Worm (Caenorhabditis elegans) whole organism, L3 larva: ENCODE results near the gene T16G12.13.
"Not testable (repeated sequence)": the region's sequence is repeated elsewhere in the genome, so short reads cannot be mapped to it uniquely, and the experiment has no call there.

ENCODE experiments used
- ZK546.5 ChIP-seq: sonication (generic microtip); optimal IDR thresholded peaks from 2 replicates; lab custom pipeline; 2017; ENCODE audit warnings: missing biosample characterization, missing genetic modification characterization
- ceh-16 ChIP-seq: sonication (generic microtip); optimal IDR thresholded peaks from 2 replicates; lab custom pipeline; 2017; ENCODE audit warnings: missing biosample characterization, missing genetic modification characterization
- ceh-9 ChIP-seq: sonication (generic microtip); optimal IDR thresholded peaks from 2 replicates; lab custom pipeline; 2018; ENCODE audit warnings: missing biosample characterization, missing genetic modification characterization
- daf-12 ChIP-seq: fragments of 150-350 bp; optimal IDR thresholded peaks from 2 replicates; lab custom pipeline; 2014; ENCODE audit warnings: missing biosample characterization, missing genetic modification reagents, missing genetic modification characterization
- egl-27 ChIP-seq: sonication (generic microtip); optimal IDR thresholded peaks from 4 replicates; lab custom pipeline; 2017; ENCODE audit warnings: missing biosample characterization, missing genetic modification reagents, missing genetic modification characterization
- egl-5 ChIP-seq: fragments of 150-350 bp; optimal IDR thresholded peaks from 2 replicates; lab custom pipeline; 2017; ENCODE audit warnings: missing biosample characterization, missing genetic modification reagents, missing genetic modification characterization, inconsistent platforms
- elt-2 ChIP-seq: sonication (generic microtip); optimal IDR thresholded peaks from 2 replicates; lab custom pipeline; 2016; ENCODE audit warnings: missing genetic modification reagents, mild to moderate bottlenecking, missing genetic modification characterization, missing compliant biosample characterization
- elt-3 ChIP-seq, 3 experiments: fragments of 150-350 bp in 1 of 3; sonication (generic microtip) in 2 of 3; optimal IDR thresholded peaks; 2 replicates in 2 of 3; 4 replicates in 1 of 3; lab custom pipeline; 2014 to 2017; ENCODE audit warnings: missing biosample characterization in 3 of 3, missing genetic modification characterization in 3 of 3
- eor-1 ChIP-seq, 2 experiments: fragments of 150-350 bp; optimal IDR thresholded peaks; 2 replicates each; lab custom pipeline; 2014 to 2018; ENCODE audit warnings: missing biosample characterization in 2 of 2, missing genetic modification characterization in 2 of 2
- fkh-10 ChIP-seq: sonication (generic microtip); optimal IDR thresholded peaks from 2 replicates; lab custom pipeline; 2017; ENCODE audit warnings: missing biosample characterization, missing genetic modification reagents, missing genetic modification characterization
- fos-1 ChIP-seq: fragments of 150-350 bp; optimal IDR thresholded peaks from 2 replicates; lab custom pipeline; 2014; ENCODE audit warnings: missing biosample characterization, missing genetic modification characterization
- jun-1 ChIP-seq: fragments of 150-350 bp; optimal IDR thresholded peaks from 2 replicates; lab custom pipeline; 2014; ENCODE audit warnings: missing biosample characterization, missing genetic modification reagents, missing genetic modification characterization
- lin-39 ChIP-seq: fragments of 150-350 bp; optimal IDR thresholded peaks from 2 replicates; lab custom pipeline; 2018; ENCODE audit warnings: missing biosample characterization, missing genetic modification reagents, missing genetic modification characterization
- lsy-12 ChIP-seq: sonication (generic microtip); optimal IDR thresholded peaks from 2 replicates; lab custom pipeline; 2016; ENCODE audit warnings: mild to moderate bottlenecking, missing genetic modification characterization, missing compliant biosample characterization
- nfya-1 ChIP-seq: sonication (generic microtip); optimal IDR thresholded peaks from 2 replicates; lab custom pipeline; 2017; ENCODE audit warnings: missing genetic modification characterization, mild to moderate bottlenecking, missing compliant biosample characterization, antibody characterized with exemption, moderate library complexity; ENCODE audit not compliant: insufficient read depth
- nhr-11 ChIP-seq: fragments of 150-350 bp; optimal IDR thresholded peaks from 2 replicates; lab custom pipeline; 2014; ENCODE audit warnings: missing biosample characterization, missing genetic modification characterization
- nhr-237 ChIP-seq: fragments of 150-350 bp; optimal IDR thresholded peaks from 2 replicates; lab custom pipeline; 2014; ENCODE audit warnings: missing biosample characterization, missing genetic modification characterization
- nhr-43 ChIP-seq: sonication (generic microtip); optimal IDR thresholded peaks from 2 replicates; lab custom pipeline; 2016; ENCODE audit warnings: mild to moderate bottlenecking, missing genetic modification characterization, missing compliant biosample characterization; ENCODE audit not compliant: poor library complexity, severe bottlenecking
- nhr-76 ChIP-seq: fragments of 150-350 bp; sonication (generic microtip); optimal IDR thresholded peaks from 5 replicates; lab custom pipeline; 2014; ENCODE audit warnings: missing biosample characterization, missing genetic modification characterization
- nhr-77 ChIP-seq: fragments of 150-350 bp; optimal IDR thresholded peaks from 2 replicates; lab custom pipeline; 2014; ENCODE audit warnings: missing biosample characterization, missing genetic modification characterization
- pqm-1 ChIP-seq: fragments of 150-350 bp; optimal IDR thresholded peaks from 2 replicates; lab custom pipeline; 2017; ENCODE audit warnings: missing biosample characterization, missing genetic modification characterization, inconsistent platforms
- sea-2 ChIP-seq: fragments of 150-350 bp; sonication (generic microtip); optimal IDR thresholded peaks from 4 replicates; lab custom pipeline; 2014; ENCODE audit warnings: missing biosample characterization, missing genetic modification reagents, missing genetic modification characterization
- skn-1 ChIP-seq: fragments of 150-350 bp; optimal IDR thresholded peaks from 2 replicates; lab custom pipeline; 2014; ENCODE audit warnings: missing biosample characterization, missing genetic modification characterization
- unc-62 ChIP-seq: fragments of 150-350 bp; sonication (generic microtip); optimal IDR thresholded peaks from 4 replicates; lab custom pipeline; 2014; ENCODE audit warnings: missing biosample characterization, missing genetic modification reagents, missing genetic modification characterization
- zag-1 ChIP-seq: fragments of 150-350 bp; optimal IDR thresholded peaks from 2 replicates; lab custom pipeline; 2014; ENCODE audit warnings: missing biosample characterization, missing genetic modification characterization
- ztf-11 ChIP-seq: fragments of 150-350 bp; optimal IDR thresholded peaks from 2 replicates; lab custom pipeline; 2014; ENCODE audit warnings: missing biosample characterization, missing genetic modification characterization
- ztf-4 ChIP-seq: fragments of 150-350 bp; optimal IDR thresholded peaks from 2 replicates; lab custom pipeline; 2014; ENCODE audit warnings: missing biosample characterization, missing genetic modification characterization

T16G12.13 gene

DNA sequence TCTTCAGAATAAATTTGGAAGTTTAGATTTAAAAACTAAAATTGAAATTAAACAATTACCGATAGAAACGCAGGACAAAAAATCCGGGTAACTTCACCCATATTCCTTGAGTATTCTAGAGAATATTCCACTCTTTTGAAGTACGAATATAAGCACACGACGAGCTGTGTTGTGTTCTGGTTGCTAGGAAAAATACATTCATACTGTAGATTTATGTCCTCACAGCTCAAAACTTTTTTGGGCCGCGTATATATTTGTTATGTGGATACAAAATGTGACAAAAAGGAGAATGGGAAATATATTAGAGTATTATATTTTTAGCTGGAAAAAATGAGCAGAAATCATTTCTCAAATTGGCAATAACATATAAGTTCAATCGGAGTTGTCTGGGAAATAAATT is 27.5 kb upstream of the T16G12.13 start, which contains the start of gene M04D8.5:
TSS of gene M04D8.5 (minus strand) at position 101 of the 400 bp plus-strand sequence.
- no peak for TF ChIP-seq egl-5 (tag; lab: Kevin White, UChicago)
- no peak for TF ChIP-seq elt-2
- TF ChIP-seq sea-2 (GFP tag; lab: Kevin White, UChicago) = no peak
- no peak for TF ChIP-seq ztf-4 (tag; lab: Kevin White, UChicago)
- TF ChIP-seq lin-39 (tag; lab: Kevin White, UChicago) = no peak

DNA sequence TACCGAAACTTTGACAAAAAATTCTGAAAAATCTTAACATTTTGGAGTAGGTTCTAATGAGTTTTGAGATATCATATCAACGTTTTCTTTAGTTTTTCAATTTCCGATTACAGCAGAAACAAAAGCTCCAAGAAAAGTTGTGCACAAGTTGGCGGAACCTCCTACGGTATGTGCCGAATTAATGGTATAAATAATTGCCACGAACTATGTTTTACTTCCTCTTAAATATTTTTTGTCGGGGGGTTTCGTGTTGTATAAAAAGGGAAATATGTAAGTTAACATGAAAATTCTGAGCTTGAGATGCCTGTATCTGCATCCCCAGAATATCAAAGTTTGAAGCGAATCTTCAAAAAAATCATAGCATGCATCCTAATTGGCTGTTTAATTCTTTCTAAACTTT is 26.8 kb upstream of the T16G12.13 start, which contains the start of gene M04D8.8:
TSS of gene M04D8.8 (plus strand) at position 301 of the 400 bp plus-strand sequence.
- no peak for TF ChIP-seq nhr-11 (tag; lab: Kevin White, UChicago)
- no peak for TF ChIP-seq ztf-11
- TF ChIP-seq skn-1 (tag; lab: Kevin White, UChicago) = no peak
- no peak for TF ChIP-seq eor-1 (tag; optimal IDR thresholded peaks at IDR 0.05; lab: Kevin White, UChicago)
- TF ChIP-seq fos-1 (tag; lab: Kevin White, UChicago) = no peak
- no peak for TF ChIP-seq jun-1 (tag; lab: Kevin White, UChicago)

DNA sequence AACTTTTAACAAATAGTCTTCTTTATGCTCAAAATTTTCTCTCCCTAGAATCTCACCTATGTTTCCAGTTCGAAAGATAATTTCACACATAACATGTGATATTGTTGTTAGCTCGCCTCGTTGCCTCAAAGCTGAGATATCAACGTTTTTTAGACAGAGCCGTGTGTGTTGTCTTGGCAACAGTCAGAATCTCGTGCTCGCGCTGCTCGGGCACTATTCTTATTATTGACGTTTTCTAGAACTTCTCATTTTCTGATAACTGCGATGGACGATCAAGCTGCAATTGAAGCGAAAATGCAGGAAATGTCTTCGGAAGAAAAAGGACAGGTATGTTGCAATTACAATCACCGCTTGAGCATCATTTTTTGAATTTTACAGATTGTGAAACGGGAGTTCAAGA is 24.9 kb upstream of the T16G12.13 start, which contains the start of gene xbx-3:
TSS of gene xbx-3 (plus strand) at position 163 of the 400 bp plus-strand sequence.
- TF ChIP-seq nhr-11 (tag; lab: Kevin White, UChicago) (peak; percentile 79), unc-62 (GFP tag; lab: Kevin White, UChicago) (no peak)

DNA sequence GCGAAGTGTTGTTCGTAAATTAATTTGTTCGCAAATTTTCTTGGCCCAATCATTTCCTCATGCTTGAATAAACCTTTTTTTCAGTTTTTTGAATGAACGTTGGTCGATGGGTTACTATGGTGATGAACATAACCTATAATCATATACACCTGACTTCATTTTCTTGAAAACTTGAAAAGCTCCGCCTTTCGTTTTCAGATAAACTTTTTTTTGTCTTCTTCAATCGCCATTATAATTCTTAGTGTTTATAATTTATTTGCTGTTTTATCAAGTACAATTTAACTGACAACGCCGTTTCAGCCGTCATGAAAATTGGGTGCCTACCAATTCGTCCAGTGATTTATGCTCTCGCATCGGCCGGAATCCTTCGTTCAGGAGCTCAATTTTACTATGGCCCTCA is 23.5 kb upstream of the T16G12.13 start, which contains the start of gene M04D8.7:
TSS of gene M04D8.7 (plus strand) at position 301 of the 400 bp plus-strand sequence.
- TF ChIP-seq ztf-4 (tag; lab: Kevin White, UChicago) (no peak), fkh-10 (GFP tag; lab: Kevin White, UChicago) (peak; percentile 1)

DNA sequence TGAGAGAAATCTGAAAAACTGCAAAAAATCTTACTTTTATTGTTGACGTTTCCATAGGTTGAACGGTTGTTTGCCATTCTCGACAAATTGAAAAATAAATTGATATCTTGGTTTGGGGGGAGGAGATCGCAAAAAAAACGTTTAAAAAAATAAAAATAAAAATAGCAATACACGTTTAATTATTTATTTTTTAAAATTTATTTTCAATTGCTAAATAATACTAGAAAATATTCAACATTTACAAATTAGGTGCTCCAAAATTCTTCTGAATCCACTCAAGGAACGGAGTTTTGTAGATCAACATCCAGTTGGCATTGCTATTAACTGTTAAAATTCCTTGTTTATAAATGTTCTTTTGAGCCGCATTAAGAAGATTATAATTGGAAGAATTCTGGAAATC is 20.7 kb upstream of the T16G12.13 start, which contains the start of gene T16G12.7:
TSS of gene T16G12.7 (minus strand) at position 101 of the 400 bp plus-strand sequence.
- no peak for TF ChIP-seq egl-5 (tag; lab: Kevin White, UChicago)
- no peak for TF ChIP-seq ceh-16
- TF ChIP-seq nhr-237 (tag; lab: Kevin White, UChicago) = no peak
- TF ChIP-seq pqm-1 (tag; lab: Kevin White, UChicago) = no peak
- no peak for TF ChIP-seq nfya-1 (tag; lab: Kevin White, UChicago)
- TF ChIP-seq nhr-43 (tag; lab: Kevin White, UChicago) = no peak
- no peak for TF ChIP-seq egl-27 (tag; lab: Kevin White, UChicago)
- TF ChIP-seq skn-1 (tag; lab: Kevin White, UChicago) = no peak
- TF ChIP-seq nhr-76 (tag; lab: Kevin White, UChicago) = no peak
- no peak for TF ChIP-seq unc-62 (GFP tag; lab: Kevin White, UChicago)
- no peak for TF ChIP-seq elt-3 (tag; optimal IDR thresholded peaks at IDR 0.05; lab: Kevin White, UChicago)
- TF ChIP-seq ztf-11 = no peak
- TF ChIP-seq lin-39 (tag; lab: Kevin White, UChicago) = no peak
- no peak for TF ChIP-seq zag-1
- TF ChIP-seq nhr-11 (tag; lab: Kevin White, UChicago) = no peak
- TF ChIP-seq ceh-9 (tag; lab: Kevin White, UChicago) = no peak
- no peak for TF ChIP-seq nhr-77

DNA sequence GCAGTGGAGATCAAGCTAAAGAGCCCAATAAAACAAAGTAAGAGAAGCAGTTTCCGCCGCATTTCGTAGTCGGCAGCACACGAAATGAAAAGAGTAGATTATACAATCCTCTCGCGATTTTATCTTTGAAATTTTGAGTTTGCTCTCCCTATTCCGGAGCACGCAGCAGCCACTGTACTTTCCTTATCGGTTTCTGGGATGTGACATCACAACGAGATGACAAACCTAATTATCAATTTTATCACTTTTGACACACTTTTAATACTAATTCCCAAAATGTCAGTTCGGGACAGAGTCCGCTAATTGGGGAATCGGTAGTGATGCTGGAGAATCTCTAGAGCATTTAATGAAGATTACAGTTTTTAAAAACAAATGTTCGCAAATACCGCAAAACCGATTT is 11.0 kb upstream of the T16G12.13 start, which contains the start of gene T16G12.1:
TSS of gene T16G12.1 (minus strand) at position 176 of the 400 bp plus-strand sequence.
- TF ChIP-seq elt-2 = peak; percentile 82
- peak; percentile 60 for TF ChIP-seq pqm-1 (tag; lab: Kevin White, UChicago)
- no peak for TF ChIP-seq nhr-76 (tag; lab: Kevin White, UChicago)
- no peak for TF ChIP-seq nhr-43 (tag; lab: Kevin White, UChicago)
- no peak for TF ChIP-seq lsy-12 (tag; lab: Kevin White, UChicago)

DNA sequence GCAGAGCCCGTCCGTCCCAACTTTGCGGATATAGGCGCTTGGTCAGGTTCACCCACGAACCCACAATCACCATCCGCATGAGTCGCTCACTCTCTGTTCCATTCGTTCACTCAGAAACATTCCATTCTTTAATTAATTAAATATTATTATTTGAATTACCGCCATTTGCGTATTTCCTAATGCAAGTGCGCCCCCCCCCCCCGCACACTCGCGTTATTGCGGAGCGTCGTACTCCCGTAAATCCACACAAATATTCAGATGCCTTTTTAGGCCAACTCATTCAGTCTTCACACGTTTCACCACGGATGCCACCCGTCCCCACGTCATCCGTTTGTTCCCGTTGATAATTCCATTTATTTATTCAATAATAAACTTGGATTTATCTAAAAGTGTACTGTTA is 10.3 kb upstream of the T16G12.13 start, which contains the start of gene T16G12.3:
TSS of gene T16G12.3 (plus strand) at position 301 of the 400 bp plus-strand sequence.
- not testable (repeated sequence) for TF ChIP-seq daf-12; ZK546.5; ceh-9 (tag; lab: Kevin White, UChicago)
